Fruit fly (Drosophila melanogaster) whole organism: ENCODE measurements around the gene CG15370.

Experiments used
- CG8478 ChIP-seq: fragments of >200 bp; optimal IDR thresholded peaks from 2 replicates; lab custom pipeline; 2018; ENCODE audit warnings: inconsistent platforms
- Dll ChIP-seq: fragments of >200 bp; optimal IDR thresholded peaks from 2 replicates; lab custom pipeline; 2017
- pan ChIP-seq: fragments of >200 bp; optimal IDR thresholded peaks from 2 replicates; lab custom pipeline; 2017
- usp ChIP-seq: fragments of >200 bp; optimal IDR thresholded peaks from 2 replicates; lab custom pipeline; 2017; ENCODE audit warnings: missing biosample characterization, missing genetic modification characterization, mixed read lengths

DNA sequence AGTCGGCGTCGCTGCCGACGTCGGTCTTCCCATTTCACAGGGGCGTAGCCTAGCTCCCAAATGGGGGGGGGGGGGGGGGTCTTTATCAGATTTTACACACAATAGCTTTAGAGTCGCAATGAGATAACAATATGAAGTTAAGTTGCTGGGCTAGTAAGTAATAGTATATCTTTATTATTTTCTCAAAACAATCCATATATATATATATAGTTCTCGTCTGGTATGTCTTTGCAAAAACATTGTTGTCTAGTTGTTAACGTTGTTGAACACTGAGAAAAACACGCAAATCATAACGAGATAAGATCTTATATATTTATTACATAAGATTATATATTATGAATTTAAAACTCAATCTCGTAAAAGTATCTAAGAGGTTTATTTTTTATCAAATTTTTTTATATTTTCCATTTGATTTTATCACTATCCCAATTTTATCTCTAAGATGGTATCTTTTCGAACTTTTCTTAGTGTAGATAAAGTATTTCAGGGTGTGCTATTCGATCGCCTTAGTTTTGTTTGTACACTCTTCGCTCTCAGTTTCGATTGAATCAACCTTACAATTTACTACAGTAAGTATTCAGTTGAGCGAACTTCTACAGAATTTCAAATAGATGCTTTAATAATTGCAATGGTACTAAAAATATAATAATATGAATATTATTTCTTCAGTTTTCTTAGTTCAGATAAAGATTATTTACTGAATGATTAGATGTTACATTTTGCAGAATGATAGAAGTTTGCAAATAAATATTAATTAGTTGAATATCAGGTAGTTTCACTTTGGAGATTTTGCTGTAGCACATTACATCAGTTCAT, 23.2 kb upstream of the CG15370 start:
- TF ChIP-seq CG8478 (lab: Kevin White, UChicago) (no peak), usp (GFP tag; lab: Kevin White, UChicago) (no peak), pan (lab: Kevin White, UChicago) (no peak), Dll (lab: Kevin White, UChicago) (no peak)
